Worm (Caenorhabditis elegans): ENCODE measurements around the gene csp-1.

DNA sequence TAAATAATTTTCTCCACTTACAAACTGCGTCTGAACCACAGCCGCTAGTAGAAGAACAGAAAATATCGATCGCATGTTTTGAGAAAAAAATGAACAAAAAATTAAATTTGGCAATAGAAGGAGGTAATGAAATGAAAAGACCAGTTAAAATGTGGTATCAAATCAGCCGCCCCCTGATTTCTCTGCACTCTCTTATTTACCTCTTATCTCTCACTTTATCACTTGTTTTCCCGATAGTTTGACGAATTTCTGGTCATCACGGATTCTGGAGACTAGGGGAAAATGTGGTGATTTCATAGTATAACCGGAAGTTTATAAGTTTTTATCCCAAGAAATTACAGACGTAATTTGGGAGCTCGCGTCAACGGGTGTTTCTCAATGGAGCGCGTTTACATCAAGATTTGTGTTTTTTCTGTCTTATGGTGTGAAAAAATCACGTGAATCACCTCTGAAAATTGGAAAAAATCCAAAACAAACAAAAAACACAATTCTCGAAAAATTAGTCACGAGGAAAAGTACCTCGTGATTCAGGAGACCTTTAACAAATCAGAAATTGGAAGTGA, 7.3 kb upstream of the csp-1 start, which contains the start of gene clec-146:
- TF ChIP-seq ztf-4 (tag; optimal IDR thresholded peaks at IDR 0.05): no peak
- TF ChIP-seq dsc-1 (tag; optimal IDR thresholded peaks at IDR 0.05): no peak
- no peak for TF ChIP-seq nhr-90 (tag; optimal IDR thresholded peaks at IDR 0.05; ENCODE audit: poor library complexity)
- no peak for TF ChIP-seq aly-2 (tag; optimal IDR thresholded peaks at IDR 0.05)
- no peak for TF ChIP-seq pqm-1 (tag; optimal IDR thresholded peaks at IDR 0.05)
